Fruit fly (Drosophila melanogaster) S2 (cell line): ENCODE results near the gene Spase12.

Experiments
- CG8478 ChIP-seq: fragments of >200 bp; optimal IDR thresholded peaks from 2 replicates; lab custom pipeline; 2018
- CTCF ChIP-seq, 2 experiments: fragments of >200 bp; optimal IDR thresholded peaks; 2 replicates each; lab custom pipeline; 2018

- TF ChIP-seq CG8478 (lab: Kevin White, UChicago) = no peak
- TF ChIP-seq CTCF (optimal IDR thresholded peaks at IDR 0.05; lab: Kevin White, UChicago) = no peak
Measured at dm6 chr3R:29511472-29511871, 20.5 kb upstream of the Spase12 start.
